Worm (Caenorhabditis elegans) whole organism, young adult: ENCODE measurements around the gene F53A9.9.

Experiments used
- F22D6.2 ChIP-seq: sonication (generic microtip); optimal IDR thresholded peaks from 2 replicates; lab custom pipeline; 2016; ENCODE audit warnings: mild to moderate bottlenecking, missing genetic modification characterization, missing compliant biosample characterization
- Y56A3A.18 ChIP-seq: fragments of 200-800 bp; sonication (Bioruptor generic); IDR thresholded peaks from 2 replicates; pipeline ENCODE4 v1.3.6; 2022; ENCODE audit warnings: missing genetic modification reagents, missing genetic modification characterization, missing compliant biosample characterization
- dpl-1 ChIP-seq: fragments of 150-350 bp; optimal IDR thresholded peaks from 2 replicates; lab custom pipeline; 2014; ENCODE audit warnings: missing biosample characterization, missing genetic modification reagents, missing genetic modification characterization
- egrh-3 ChIP-seq: fragments of 200-800 bp; sonication (Bioruptor generic); IDR thresholded peaks from 2 replicates; pipeline ENCODE4 v1.3.6; 2022; ENCODE audit warnings: missing genetic modification reagents, missing genetic modification characterization, missing compliant biosample characterization
- hrde-1 ChIP-seq: sonication (generic microtip); optimal IDR thresholded peaks from 2 replicates; lab custom pipeline; 2016; ENCODE audit warnings: missing genetic modification characterization, mild to moderate bottlenecking, missing compliant biosample characterization, moderate library complexity, missing genotype, missing genetic modification reagents, borderline replicate concordance
- nfya-1 ChIP-seq: sonication (generic microtip); optimal IDR thresholded peaks from 2 replicates; lab custom pipeline; 2017; ENCODE audit warnings: antibody characterized with exemption, missing compliant biosample characterization, missing genetic modification characterization, borderline replicate concordance; ENCODE audit not compliant: insufficient read depth
- unc-130 ChIP-seq: sonication (generic microtip); optimal IDR thresholded peaks from 2 replicates; lab custom pipeline; 2016; ENCODE audit warnings: missing genetic modification reagents, missing genetic modification characterization, missing compliant biosample characterization

DNA sequence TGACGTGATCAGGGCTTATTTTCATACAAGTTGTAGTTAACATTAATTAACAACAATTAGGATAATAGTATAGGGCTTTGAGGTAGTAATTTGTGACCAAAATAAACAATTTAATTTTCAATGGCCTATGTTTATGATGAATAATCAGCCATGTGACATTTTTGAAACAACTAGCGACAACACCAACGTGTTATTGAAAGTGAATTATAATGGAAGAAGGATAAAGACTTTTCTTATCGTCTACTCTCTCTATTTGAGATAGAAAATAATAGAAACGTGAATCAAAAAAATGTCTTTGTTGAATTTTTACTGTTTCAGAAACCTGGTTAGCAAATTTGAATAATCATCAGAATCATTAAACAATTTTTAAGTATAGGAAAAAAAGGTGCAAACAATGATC is 17.2 kb upstream of the F53A9.9 start:
- no peak for TF ChIP-seq unc-130 (GFP tag; lab: Kevin White, UChicago)
- no peak for TF ChIP-seq nfya-1 (tag; lab: Kevin White, UChicago)
- TF ChIP-seq Y56A3A.18 (GFP tag; lab: Robert Waterston, UW): no peak
- no peak for TF ChIP-seq F22D6.2 (tag; lab: Kevin White, UChicago)
- TF ChIP-seq dpl-1 (GFP tag; lab: Kevin White, UChicago): no peak
- no peak for TF ChIP-seq hrde-1 (tag; lab: Kevin White, UChicago)
- no peak for TF ChIP-seq egrh-3 (GFP tag; lab: Robert Waterston, UW)
